Fruit fly (Drosophila melanogaster): Measurements from ENCODE around the gene CG1637.
A peak's percentile ranks its signal among the peaks of the same experiment; 100 is the strongest.

Gene CG1637

dm6 chrX:10877087-10877935 is at the start of gene CG1637:
Gene CG1637, minus strand, starts transcription at chrX:10877893.
- TF ChIP-seq noc (tag; optimal IDR thresholded peaks at IDR 0.05): no peak

DNA sequence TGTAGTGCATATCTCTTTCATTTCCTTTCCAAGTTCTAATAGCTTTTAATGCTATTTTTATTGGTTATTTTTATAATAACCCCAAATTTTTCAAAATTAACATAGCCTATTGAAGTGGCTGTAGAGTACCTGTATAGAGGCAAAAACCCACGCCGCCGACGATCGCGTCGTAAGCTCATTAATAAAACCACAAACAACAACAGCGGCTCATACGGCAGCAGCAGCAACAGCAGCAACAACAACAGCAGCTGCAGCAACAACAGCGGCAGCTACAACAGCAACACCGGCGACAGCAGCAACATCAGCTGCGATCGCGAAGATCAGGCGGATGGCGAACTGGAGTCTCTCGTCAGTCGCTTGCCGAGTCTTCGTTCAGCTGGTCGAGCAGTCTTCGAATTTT is 49.4 kb upstream of the CG1637 start, which contains the start of gene CG2145:
Gene CG2145 (plus strand): TSS at position 290 of the 400 bp plus-strand sequence.
- peak; percentile 27 for TF ChIP-seq noc (tag; optimal IDR thresholded peaks at IDR 0.05)

dm6 chrX:10926245-10926644 is 48.6 kb upstream of the CG1637 start:
- TF ChIP-seq noc (tag; optimal IDR thresholded peaks at IDR 0.05): peak; percentile 33

dm6 chrX:10923711-10924281 is 46.1 kb upstream of the CG1637 start, which contains the start of gene v:
Gene v, plus strand, starts transcription at chrX:10923972.
- TF ChIP-seq noc (tag; optimal IDR thresholded peaks at IDR 0.05): no peak

dm6 chrX:10922178-10922577 is 44.5 kb upstream of the CG1637 start:
- TF ChIP-seq noc (tag; optimal IDR thresholded peaks at IDR 0.05): no peak

DNA sequence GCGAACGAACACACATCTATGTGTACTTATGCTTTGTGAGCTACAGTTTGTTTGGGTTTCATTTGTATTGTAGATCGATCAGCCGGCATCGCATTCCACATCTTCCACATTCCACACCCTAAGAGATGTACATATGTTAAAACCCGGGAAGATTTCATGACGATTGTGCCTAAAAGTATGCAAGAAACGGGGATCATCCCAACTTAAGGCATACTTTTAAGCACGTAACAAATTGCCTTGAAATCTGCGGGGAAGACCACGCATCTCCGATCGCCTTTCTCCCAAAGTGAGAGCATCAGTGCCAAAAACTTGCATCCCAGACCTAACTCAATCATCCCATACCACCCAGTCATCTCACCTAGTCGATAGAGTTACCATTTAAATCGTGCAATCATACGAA is 44.0 kb upstream of the CG1637 start:
- no peak for TF ChIP-seq noc (tag; optimal IDR thresholded peaks at IDR 0.05)

DNA sequence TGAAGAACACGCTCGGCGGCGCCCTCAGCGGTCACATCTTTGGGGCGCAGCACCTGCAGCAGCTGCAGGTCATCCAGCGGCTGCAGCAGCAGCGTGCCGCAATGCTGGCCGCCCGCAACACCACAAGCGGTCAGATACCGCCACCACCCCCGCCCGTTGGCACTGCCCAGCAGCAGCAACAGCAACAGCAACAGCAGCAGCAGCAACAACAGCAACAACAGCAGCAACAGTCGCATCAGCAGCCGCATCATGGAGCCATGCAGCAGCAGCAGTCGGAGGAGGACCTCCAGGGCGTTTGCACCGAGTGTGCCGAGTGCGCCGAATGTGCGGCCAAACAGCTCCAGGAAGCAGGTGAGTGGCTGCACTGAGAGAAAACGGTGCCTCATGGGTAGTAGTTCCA is 34.9 kb upstream of the CG1637 start:
- no peak for TF ChIP-seq noc (tag; optimal IDR thresholded peaks at IDR 0.05)

DNA sequence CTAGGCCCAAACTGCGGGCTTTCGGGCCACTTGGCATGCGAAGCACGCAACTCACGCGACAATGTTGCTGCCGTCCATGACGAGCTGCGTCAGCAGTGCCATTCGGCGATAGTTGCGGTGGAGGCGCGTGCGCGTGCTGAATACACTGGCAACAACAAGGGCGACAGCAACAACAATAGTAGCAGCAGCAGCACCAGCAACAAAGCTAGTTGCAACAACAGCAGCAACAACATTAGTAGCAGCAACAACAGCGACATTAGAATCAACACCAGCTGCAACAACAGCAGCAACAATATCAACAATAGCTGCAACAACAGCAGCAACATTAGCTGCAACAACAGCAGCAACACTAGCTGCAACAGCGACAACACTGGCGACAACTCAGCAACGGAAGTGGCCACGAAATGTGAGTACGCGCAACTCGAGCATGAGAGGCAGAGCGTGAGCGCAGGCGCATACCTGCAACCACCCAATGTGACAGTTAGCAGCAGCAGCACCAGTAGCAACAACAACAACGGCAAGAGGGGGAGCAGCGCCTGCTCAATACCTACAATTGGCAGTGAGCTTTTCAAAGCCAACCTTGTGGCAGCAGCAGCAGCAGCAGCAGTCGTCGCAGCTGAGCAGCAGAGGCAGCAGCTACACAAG is 28.7 kb upstream of the CG1637 start:
- TF ChIP-seq noc (tag; optimal IDR thresholded peaks at IDR 0.05): no peak

- no peak for TF ChIP-seq noc (tag; optimal IDR thresholded peaks at IDR 0.05)
Observed at dm6 chrX:10905467-10905866, 27.8 kb upstream of the CG1637 start, which contains the start of gene CG43901. Gene CG43901, plus strand, starts transcription at chrX:10905767.

- TF ChIP-seq noc (tag; optimal IDR thresholded peaks at IDR 0.05): no peak
Observed at dm6 chrX:10905047-10905446, 27.4 kb upstream of the CG1637 start.

DNA sequence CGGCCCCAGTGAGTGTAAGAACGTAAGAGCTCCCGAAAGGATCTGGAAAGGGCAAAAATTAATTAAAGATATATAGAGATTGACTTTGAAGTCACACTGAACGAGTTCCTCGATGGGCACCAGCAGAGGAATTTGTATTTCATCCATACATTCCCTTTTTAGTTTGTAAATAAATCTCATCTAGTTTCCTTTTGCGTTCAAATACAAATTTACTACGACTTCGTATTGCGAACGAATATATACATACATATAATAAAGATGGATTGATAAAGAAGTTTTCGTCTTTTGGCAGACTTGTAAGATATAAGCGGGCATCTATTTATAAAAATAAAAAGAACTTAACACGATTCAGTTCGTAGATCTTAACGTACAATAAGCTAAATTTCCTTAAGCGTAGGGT is 22.0 kb upstream of the CG1637 start, which contains the start of gene CG15208:
Gene CG15208 (plus strand): TSS at position 301 of the 400 bp plus-strand sequence.
- no peak for TF ChIP-seq noc (tag; optimal IDR thresholded peaks at IDR 0.05)

DNA sequence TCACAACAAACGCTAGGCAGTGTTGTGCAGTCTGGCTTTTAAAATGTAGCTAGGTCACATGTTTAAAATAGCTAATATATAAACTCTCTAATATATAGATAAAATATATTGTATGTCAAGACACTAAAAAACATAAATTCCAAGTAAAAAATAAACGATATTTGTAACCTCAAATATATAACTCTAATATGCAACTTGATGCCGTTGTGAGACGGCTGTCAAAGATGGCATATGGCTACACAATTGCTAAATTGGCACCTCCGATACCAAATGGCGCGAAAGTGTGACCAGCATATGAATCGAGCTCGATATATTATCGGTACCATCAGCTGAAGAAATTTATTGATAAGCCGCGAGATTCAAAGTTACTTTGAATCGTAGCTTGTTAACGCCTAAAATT is 21.5 kb upstream of the CG1637 start, which contains the start of gene CG1582:
Gene CG1582 (minus strand): TSS at position 71 of the 400 bp plus-strand sequence.
- peak; percentile 13 for TF ChIP-seq noc (tag; optimal IDR thresholded peaks at IDR 0.05)

dm6 chrX:10893208-10893607 is 15.5 kb upstream of the CG1637 start:
- no peak for TF ChIP-seq noc (tag; optimal IDR thresholded peaks at IDR 0.05)

- no peak for TF ChIP-seq noc (tag; optimal IDR thresholded peaks at IDR 0.05)
Observed at dm6 chrX:10891150-10891549, 13.5 kb upstream of the CG1637 start, which contains the start of gene Ork1. Gene Ork1, minus strand, starts transcription at chrX:10891250.

DNA sequence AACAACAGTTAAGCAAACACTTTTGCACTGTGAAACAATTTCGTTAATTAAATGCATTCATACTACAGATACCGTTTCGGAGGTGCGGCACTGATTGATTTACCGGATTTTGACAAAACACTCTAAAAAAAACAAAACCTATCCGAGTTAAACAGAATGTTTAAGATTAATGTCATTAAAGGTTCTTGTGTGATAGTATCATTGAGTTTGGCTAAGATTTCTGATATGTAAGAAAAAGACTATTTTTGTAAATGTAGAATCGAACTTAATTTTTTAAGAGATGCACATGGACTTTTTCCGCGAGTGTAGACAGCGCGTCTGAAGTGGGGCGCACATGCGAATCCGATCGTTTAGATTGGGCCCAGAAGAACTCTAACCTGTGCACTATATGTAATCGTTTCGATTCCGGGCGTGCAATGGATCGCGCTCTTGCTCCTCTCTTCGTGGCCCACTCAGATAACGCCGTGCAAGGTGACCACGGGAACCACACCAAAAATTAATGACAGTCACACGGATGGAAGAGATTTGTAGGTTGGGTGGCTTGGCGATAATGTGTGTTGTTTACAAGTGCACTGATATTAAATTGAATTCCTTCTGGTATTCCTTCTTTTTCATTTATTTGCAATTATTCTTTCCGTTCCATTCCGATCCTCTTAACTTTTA is 12.4 kb upstream of the CG1637 start:
- TF ChIP-seq noc (tag; optimal IDR thresholded peaks at IDR 0.05): no peak

DNA sequence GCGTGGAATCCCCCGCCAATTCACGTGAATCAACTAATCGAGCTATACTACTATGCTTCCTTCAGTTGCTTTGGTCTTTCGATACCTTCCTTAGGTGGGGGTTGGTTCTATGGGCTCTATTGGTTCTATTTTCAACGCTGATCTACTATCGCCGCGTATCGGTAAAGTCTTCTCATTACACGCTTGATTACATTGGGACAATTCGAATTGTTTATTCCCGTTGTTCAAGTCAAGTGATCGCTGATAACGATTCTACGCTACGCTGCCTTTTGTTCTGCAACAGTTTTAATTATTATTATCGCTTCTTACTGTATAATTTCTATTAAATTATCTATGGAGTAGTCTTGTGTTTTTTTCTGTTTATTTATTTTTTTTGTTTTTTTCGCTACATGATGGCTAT is 9.9 kb upstream of the CG1637 start:
- no peak for TF ChIP-seq noc (tag; optimal IDR thresholded peaks at IDR 0.05)

Data from whole organism, larva.